Worm (Caenorhabditis elegans) whole organism, late embryonic: ENCODE measurements around the gene clc-21.
"Not testable (repeated sequence)": the region's sequence is repeated elsewhere in the genome, so short reads cannot be mapped to it uniquely, and the experiment has no call there.

Experiments
- T23F11.4 ChIP-seq: fragments of 200-800 bp; sonication (Bioruptor generic); optimal IDR thresholded peaks from 2 replicates; lab custom pipeline; 2018; ENCODE audit warnings: mild to moderate bottlenecking, missing genetic modification characterization, missing compliant biosample characterization
- ama-1 ChIP-seq: fragments of 150-350 bp; optimal IDR thresholded peaks from 2 replicates; lab custom pipeline; 2014
- ceh-14 ChIP-seq: sonication (generic microtip); optimal IDR thresholded peaks from 2 replicates; lab custom pipeline; 2016; ENCODE audit warnings: missing genotype, missing genetic modification characterization, missing compliant biosample characterization
- ceh-24 ChIP-seq: sonication (generic microtip); optimal IDR thresholded peaks from 2 replicates; lab custom pipeline; 2016; ENCODE audit warnings: mild to moderate bottlenecking, missing genetic modification characterization, missing compliant biosample characterization
- ceh-30 ChIP-seq: fragments of 150-350 bp; optimal IDR thresholded peaks from 2 replicates; lab custom pipeline; 2014; ENCODE audit warnings: missing biosample characterization, missing genetic modification characterization
- ceh-31 ChIP-seq: sonication (generic microtip); optimal IDR thresholded peaks from 2 replicates; lab custom pipeline; 2016; ENCODE audit warnings: missing genetic modification characterization, missing compliant biosample characterization
- ceh-48 ChIP-seq: sonication (generic microtip); optimal IDR thresholded peaks from 2 replicates; lab custom pipeline; 2016; ENCODE audit warnings: missing genetic modification characterization, inconsistent platforms, missing compliant biosample characterization
- ceh-6 ChIP-seq: fragments of 200-800 bp; sonication (Bioruptor generic); optimal IDR thresholded peaks from 2 replicates; lab custom pipeline; 2018; ENCODE audit warnings: mild to moderate bottlenecking, missing genetic modification characterization, missing compliant biosample characterization
- ceh-9 ChIP-seq: sonication (generic microtip); optimal IDR thresholded peaks from 2 replicates; lab custom pipeline; 2016; ENCODE audit warnings: mild to moderate bottlenecking, missing genetic modification characterization, inconsistent platforms, missing compliant biosample characterization
- che-1 ChIP-seq: sonication (generic microtip); optimal IDR thresholded peaks from 2 replicates; lab custom pipeline; 2016; ENCODE audit warnings: mild to moderate bottlenecking, missing genetic modification characterization, missing compliant biosample characterization
- dmd-4 ChIP-seq: sonication (generic microtip); optimal IDR thresholded peaks from 2 replicates; lab custom pipeline; 2016; ENCODE audit warnings: borderline replicate concordance, missing genetic modification characterization, missing compliant biosample characterization
- dve-1 ChIP-seq: sonication (generic microtip); optimal IDR thresholded peaks from 2 replicates; lab custom pipeline; 2017; ENCODE audit warnings: antibody characterized with exemption, mild to moderate bottlenecking, missing genetic modification characterization, missing compliant biosample characterization
- elt-4 ChIP-seq: sonication (generic microtip); optimal IDR thresholded peaks from 2 replicates; lab custom pipeline; 2016; ENCODE audit warnings: missing genetic modification characterization, missing compliant biosample characterization
- ets-4 ChIP-seq: sonication (generic microtip); optimal IDR thresholded peaks from 2 replicates; lab custom pipeline; 2016; ENCODE audit warnings: missing genetic modification characterization, missing compliant biosample characterization
- fax-1 ChIP-seq: sonication (generic microtip); optimal IDR thresholded peaks from 2 replicates; lab custom pipeline; 2016; ENCODE audit warnings: missing genotype, missing genetic modification characterization, missing compliant biosample characterization
- fkh-10 ChIP-seq: fragments of 150-350 bp; optimal IDR thresholded peaks from 2 replicates; lab custom pipeline; 2014; ENCODE audit warnings: missing biosample characterization, missing genetic modification reagents, missing genetic modification characterization
- hlh-13 ChIP-seq: fragments of 200-800 bp; sonication (Bioruptor generic); optimal IDR thresholded peaks from 2 replicates; lab custom pipeline; 2018; ENCODE audit warnings: mild to moderate bottlenecking, missing genetic modification characterization, missing compliant biosample characterization
- hlh-15 ChIP-seq: sonication (generic microtip); optimal IDR thresholded peaks from 2 replicates; lab custom pipeline; 2016; ENCODE audit warnings: missing genetic modification characterization, missing compliant biosample characterization
- hlh-30 ChIP-seq: sonication (generic microtip); optimal IDR thresholded peaks from 2 replicates; lab custom pipeline; 2017; ENCODE audit warnings: antibody characterized with exemption, missing genetic modification characterization, missing compliant biosample characterization; ENCODE audit not compliant: insufficient read depth
- madf-2 ChIP-seq: sonication (generic microtip); optimal IDR thresholded peaks from 2 replicates; lab custom pipeline; 2017; ENCODE audit warnings: missing genetic modification characterization, missing compliant biosample characterization
- mec-3 ChIP-seq: sonication (generic microtip); optimal IDR thresholded peaks from 2 replicates; lab custom pipeline; 2016; ENCODE audit warnings: borderline replicate concordance, missing genetic modification characterization, missing compliant biosample characterization
- nhr-232 ChIP-seq: sonication (generic microtip); optimal IDR thresholded peaks from 2 replicates; lab custom pipeline; 2016; ENCODE audit warnings: missing genetic modification characterization, missing compliant biosample characterization
- odd-2 ChIP-seq: sonication (generic microtip); optimal IDR thresholded peaks from 2 replicates; lab custom pipeline; 2017; ENCODE audit warnings: antibody characterized with exemption, mild to moderate bottlenecking, missing genetic modification characterization, missing compliant biosample characterization
- pag-3 ChIP-seq: sonication (generic microtip); optimal IDR thresholded peaks from 2 replicates; lab custom pipeline; 2016; ENCODE audit warnings: missing compliant biosample characterization, missing genetic modification characterization, borderline replicate concordance
- pax-1 ChIP-seq: fragments of 150-350 bp; optimal IDR thresholded peaks from 2 replicates; lab custom pipeline; 2014; ENCODE audit warnings: missing biosample characterization, missing genetic modification characterization
- pha-2 ChIP-seq: sonication (generic microtip); optimal IDR thresholded peaks from 2 replicates; lab custom pipeline; 2017; ENCODE audit warnings: mild to moderate bottlenecking, missing genetic modification characterization, missing compliant biosample characterization
- pha-4 ChIP-seq: fragments of 150-350 bp; optimal IDR thresholded peaks from 2 replicates; lab custom pipeline; 2018; ENCODE audit warnings: missing biosample characterization, missing genetic modification reagents, missing genetic modification characterization
- pqm-1 ChIP-seq: sonication (generic microtip); optimal IDR thresholded peaks from 2 replicates; lab custom pipeline; 2016; ENCODE audit warnings: missing genetic modification characterization, missing compliant biosample characterization
- pros-1 ChIP-seq: fragments of 150-350 bp; optimal IDR thresholded peaks from 2 replicates; lab custom pipeline; 2014; ENCODE audit warnings: missing biosample characterization, missing genetic modification reagents, missing genetic modification characterization
- sdc-2 ChIP-seq: sonication (generic microtip); optimal IDR thresholded peaks from 2 replicates; lab custom pipeline; 2016; ENCODE audit warnings: missing genotype, missing genetic modification characterization, missing compliant biosample characterization
- sox-2 ChIP-seq: fragments of 200-800 bp; sonication (Bioruptor generic); IDR thresholded peaks from 2 replicates; pipeline ENCODE4 v1.3.6; 2022; ENCODE audit warnings: missing genetic modification reagents, missing genetic modification characterization, missing compliant biosample characterization
- sox-4 ChIP-seq: sonication (generic microtip); optimal IDR thresholded peaks from 2 replicates; lab custom pipeline; 2017; ENCODE audit warnings: mild to moderate bottlenecking, missing genetic modification characterization, inconsistent platforms, missing compliant biosample characterization
- tbx-2 ChIP-seq: sonication (generic microtip); optimal IDR thresholded peaks from 2 replicates; lab custom pipeline; 2016; ENCODE audit warnings: missing genetic modification characterization, missing compliant biosample characterization
- unc-55 ChIP-seq: sonication (generic microtip); optimal IDR thresholded peaks from 2 replicates; lab custom pipeline; 2017; ENCODE audit warnings: missing biosample characterization, missing genetic modification reagents, missing genetic modification characterization
- unc-86 ChIP-seq: sonication (generic microtip); optimal IDR thresholded peaks from 2 replicates; lab custom pipeline; 2016; ENCODE audit warnings: missing genetic modification characterization, missing compliant biosample characterization
- zip-5 ChIP-seq: sonication (generic microtip); optimal IDR thresholded peaks from 2 replicates; lab custom pipeline; 2016; ENCODE audit warnings: missing genetic modification characterization, missing compliant biosample characterization
- ztf-16 ChIP-seq: sonication (generic microtip); optimal IDR thresholded peaks from 2 replicates; lab custom pipeline; 2017; ENCODE audit warnings: missing genetic modification characterization, missing compliant biosample characterization

clc-21 gene

ce11 chrV:17449836-17450235 lies 32.9 kb downstream of the clc-21 start:
- TF ChIP-seq tbx-2 (tag; lab: Kevin White, UChicago) (no peak), dmd-4 (no peak), hlh-13 (no peak), ztf-16 (tag; lab: Kevin White, UChicago) (no peak), fax-1 (tag; lab: Kevin White, UChicago) (no peak), hlh-15 (no peak), unc-86 (tag; lab: Kevin White, UChicago) (no peak), ceh-30 (tag; lab: Kevin White, UChicago) (no peak), ceh-6 (GFP tag; lab: Kevin White, UChicago) (no peak), odd-2 (tag; lab: Kevin White, UChicago) (no peak), sdc-2 (tag; lab: Kevin White, UChicago) (no peak), ceh-48 (tag; lab: Kevin White, UChicago) (no peak), sox-2 (GFP tag; lab: Robert Waterston, UW) (no peak), ama-1 (no peak), dve-1 (tag; lab: Kevin White, UChicago) (no peak), ceh-31 (tag; lab: Kevin White, UChicago) (no peak), mec-3 (tag; lab: Kevin White, UChicago) (no peak), pha-4 (tag; lab: Kevin White, UChicago) (no peak)

DNA sequence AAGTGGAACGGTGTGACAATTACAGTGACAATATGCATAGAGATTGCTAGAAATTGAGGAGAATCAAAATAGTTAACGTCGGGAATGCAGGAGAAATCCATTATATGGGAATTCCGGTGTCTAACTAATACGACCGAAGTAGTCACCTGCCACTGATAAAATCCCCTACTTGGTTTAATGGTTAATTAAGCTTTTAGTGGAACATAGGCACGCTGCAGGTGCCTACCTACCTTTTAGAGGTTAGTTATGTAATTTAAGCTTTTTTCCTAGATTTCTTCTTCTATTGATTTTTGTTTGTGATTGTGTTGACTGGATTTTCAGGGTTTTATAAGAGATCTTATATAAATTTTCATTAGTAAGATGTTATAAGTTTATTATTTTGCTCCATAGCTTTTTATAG lies 39.3 kb downstream of the clc-21 start, which contains the start of gene srh-203:
TSS of gene srh-203 (minus strand) at position 101 of the 400 bp plus-strand sequence.
- TF ChIP-seq T23F11.4 (GFP tag; lab: Kevin White, UChicago); hlh-30; ceh-48 (tag; lab: Kevin White, UChicago): not testable (repeated sequence)

ce11 chrV:17458069-17458468 lies 41.1 kb downstream of the clc-21 start, which contains the start of gene str-200:
Gene str-200, minus strand, starts transcription at chrV:17458169.
- TF ChIP-seq sox-4 (tag; lab: Kevin White, UChicago): no peak
- TF ChIP-seq madf-2 (tag; lab: Kevin White, UChicago): no peak
- TF ChIP-seq mec-3 (tag; lab: Kevin White, UChicago): no peak
- TF ChIP-seq pqm-1 (tag; lab: Kevin White, UChicago): no peak
- no peak for TF ChIP-seq pax-1 (tag; lab: Kevin White, UChicago)
- no peak for TF ChIP-seq elt-4
- TF ChIP-seq, all 69 proteins: peak for 0

DNA sequence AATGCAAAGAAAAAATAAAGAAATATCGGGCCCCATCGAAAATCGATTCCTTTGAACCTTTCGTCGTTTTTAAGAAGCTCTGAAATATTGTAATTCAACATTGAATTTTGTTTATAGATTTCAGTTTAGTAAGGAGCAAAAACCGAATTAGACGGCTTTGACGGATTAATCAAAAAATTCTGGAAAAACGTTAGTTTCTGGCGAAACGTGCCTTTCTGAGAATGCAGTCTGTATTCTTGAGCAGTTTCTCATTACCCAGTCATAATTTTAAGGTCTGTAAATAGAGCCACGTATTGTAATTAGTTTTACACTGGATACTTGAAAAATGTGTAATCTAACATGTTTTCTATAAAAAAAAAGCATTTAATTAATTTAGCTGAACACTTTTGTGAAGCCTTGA lies 43.1 kb downstream of the clc-21 start, which contains the start of gene srz-48:
TSS of gene srz-48 (minus strand) at position 101 of the 400 bp plus-strand sequence.
- TF ChIP-seq mec-3 (tag; lab: Kevin White, UChicago) (no peak), madf-2 (tag; lab: Kevin White, UChicago) (no peak), pha-4 (tag; lab: Kevin White, UChicago) (no peak), ceh-30 (tag; lab: Kevin White, UChicago) (no peak), pha-2 (tag; lab: Kevin White, UChicago) (no peak), ceh-6 (GFP tag; lab: Kevin White, UChicago) (no peak), ceh-24 (no peak), unc-55 (GFP tag; lab: Kevin White, UChicago) (no peak), nhr-232 (tag; lab: Kevin White, UChicago) (no peak), ceh-9 (no peak), pqm-1 (tag; lab: Kevin White, UChicago) (no peak), tbx-2 (tag; lab: Kevin White, UChicago) (no peak), ets-4 (tag; lab: Kevin White, UChicago) (no peak), pag-3 (tag; lab: Kevin White, UChicago) (no peak), pros-1 (tag; lab: Kevin White, UChicago) (no peak), che-1 (tag; lab: Kevin White, UChicago) (no peak), zip-5 (tag; lab: Kevin White, UChicago) (no peak), ceh-14 (tag; lab: Kevin White, UChicago) (no peak), fkh-10 (GFP tag; lab: Kevin White, UChicago) (no peak)
